Worm (Caenorhabditis elegans) whole organism, L1 larva: ENCODE data around the gene F47F2.3.

Source experiments
- ceh-82 ChIP-seq, 3 experiments: fragments of 150-350 bp in 1 of 3; sonication (generic microtip) in 2 of 3; optimal IDR thresholded peaks; 2 replicates each; lab custom pipeline; 2014 to 2017; ENCODE audit warnings: missing biosample characterization in 3 of 3, missing genetic modification characterization in 3 of 3
- ceh-90 ChIP-seq: sonication (generic microtip); optimal IDR thresholded peaks from 2 replicates; lab custom pipeline; 2016; ENCODE audit warnings: missing genetic modification characterization, missing compliant biosample characterization
- elt-3 ChIP-seq, 6 experiments: fragments of 150-350 bp in 1 of 6; sonication (generic microtip); optimal IDR thresholded peaks; 2 replicates each; lab custom pipeline; 2017 to 2018; ENCODE audit warnings: missing biosample characterization in 6 of 6, missing genetic modification characterization in 6 of 6, inconsistent platforms in 1 of 6
- lin-13 ChIP-seq: fragments of 150-350 bp; optimal IDR thresholded peaks from 2 replicates; lab custom pipeline; 2014; ENCODE audit warnings: missing biosample characterization, missing genetic modification reagents, missing genetic modification characterization
- nhr-11 ChIP-seq: fragments of 150-350 bp; optimal IDR thresholded peaks from 2 replicates; lab custom pipeline; 2014; ENCODE audit warnings: missing biosample characterization, missing genetic modification characterization
- nhr-28 ChIP-seq: fragments of 150-350 bp; optimal IDR thresholded peaks from 2 replicates; lab custom pipeline; 2014; ENCODE audit warnings: missing biosample characterization, missing genetic modification characterization
- pax-3 ChIP-seq: fragments of 200-800 bp; sonication (Bioruptor generic); optimal IDR thresholded peaks from 2 replicates; lab custom pipeline; 2018; ENCODE audit warnings: mild to moderate bottlenecking, missing genetic modification characterization, moderate library complexity, missing compliant biosample characterization
- skn-1 ChIP-seq: fragments of 150-350 bp; optimal IDR thresholded peaks from 2 replicates; lab custom pipeline; 2014; ENCODE audit warnings: missing biosample characterization, missing genetic modification characterization
- snpc-4 ChIP-seq: fragments of 150-350 bp; optimal IDR thresholded peaks from 2 replicates; lab custom pipeline; 2014; ENCODE audit warnings: missing biosample characterization, missing genetic modification characterization

- TF ChIP-seq nhr-28 (tag; lab: Kevin White, UChicago) (no peak), lin-13 (GFP tag; lab: Kevin White, UChicago) (no peak), nhr-11 (tag; lab: Kevin White, UChicago) (no peak), skn-1 (no peak), pax-3 (tag; lab: Kevin White, UChicago) (no peak), elt-3 (tag; optimal IDR thresholded peaks at IDR 0.05; lab: Kevin White, UChicago) (no peak), ceh-90 (tag; lab: Kevin White, UChicago) (no peak), snpc-4 (tag; lab: Kevin White, UChicago) (no peak), ceh-82 (tag; optimal IDR thresholded peaks at IDR 0.05; lab: Kevin White, UChicago) (no peak)
Measured at ce11 chrX:3920101-3920500, 24.6 kb upstream of the F47F2.3 start, which contains the start of gene T22B2.2.
